Fruit fly (Drosophila melanogaster) whole organism, embryonic: Measurements from ENCODE around the gene CG13309.
A peak's percentile ranks its signal among the peaks of the same experiment; 100 is the strongest.

Source experiments
- CG10654 ChIP-seq: fragments of 200-800 bp; sonication (Bioruptor generic); optimal IDR thresholded peaks from 2 replicates; lab custom pipeline; 2016; ENCODE audit warnings: missing biosample characterization, missing genetic modification characterization
- CG10979 ChIP-seq: fragments of 200-800 bp; sonication (Bioruptor generic); optimal IDR thresholded peaks from 2 replicates; lab custom pipeline; 2018; ENCODE audit warnings: missing biosample characterization, mild to moderate bottlenecking, missing genetic modification characterization, moderate library complexity
- CG11085 ChIP-seq: fragments of 200-800 bp; sonication (Bioruptor generic); IDR thresholded peaks from 2 replicates; pipeline ENCODE4 v1.3.6; 2022; ENCODE audit warnings: missing biosample characterization, missing genetic modification characterization
- CG11247 ChIP-seq: fragments of 200-800 bp; sonication (Bioruptor generic); IDR thresholded peaks from 2 replicates; pipeline ENCODE4 v1.3.6; 2022; ENCODE audit warnings: missing biosample characterization, missing genetic modification characterization
- CG12155 ChIP-seq: fragments of 200-800 bp; sonication (Bioruptor generic); optimal IDR thresholded peaks from 3 replicates; lab custom pipeline; 2016; ENCODE audit warnings: missing biosample characterization, missing genetic modification characterization
- CG13894 ChIP-seq: fragments of 200-800 bp; sonication (Bioruptor generic); optimal IDR thresholded peaks from 3 replicates; lab custom pipeline; 2018; ENCODE audit warnings: missing biosample characterization, mild to moderate bottlenecking, missing genetic modification characterization, moderate library complexity
- CG14441 ChIP-seq: fragments of 200-800 bp; sonication (Bioruptor generic); IDR thresholded peaks from 2 replicates; pipeline ENCODE4 v1.3.6; 2022; ENCODE audit warnings: missing biosample characterization, missing genetic modification characterization
- CG15514 ChIP-seq: fragments of 200-800 bp; sonication (Bioruptor generic); optimal IDR thresholded peaks from 3 replicates; lab custom pipeline; 2017; ENCODE audit warnings: missing biosample characterization, missing genetic modification characterization, mild to moderate bottlenecking, moderate library complexity, missing genetic modification reagents
- CG15696 ChIP-seq: fragments of 200-800 bp; sonication (Bioruptor generic); optimal IDR thresholded peaks from 2 replicates; lab custom pipeline; 2019; ENCODE audit warnings: missing biosample characterization, mild to moderate bottlenecking, missing genetic modification characterization, moderate library complexity
- CG18262 ChIP-seq: fragments of 200-800 bp; optimal IDR thresholded peaks from 3 replicates; lab custom pipeline; 2019; ENCODE audit warnings: missing biosample characterization, mild to moderate bottlenecking, missing genetic modification characterization, moderate library complexity
- CG2120 ChIP-seq: fragments of 200-800 bp; sonication (Bioruptor generic); optimal IDR thresholded peaks from 3 replicates; lab custom pipeline; 2016; ENCODE audit warnings: missing biosample characterization, missing genetic modification characterization
- CG3065 ChIP-seq: fragments of 200-800 bp; sonication (Bioruptor generic); optimal IDR thresholded peaks from 2 replicates; lab custom pipeline; 2016; ENCODE audit warnings: missing biosample characterization, missing genetic modification characterization
- CG34224 ChIP-seq: fragments of 200-800 bp; sonication (Bioruptor generic); IDR thresholded peaks from 3 replicates; pipeline ENCODE4 v1.3.6; 2022; ENCODE audit warnings: missing biosample characterization, missing genetic modification characterization; ENCODE audit not compliant: partially characterized antibody
- CG7372 ChIP-seq: fragments of 200-800 bp; sonication (Bioruptor generic); IDR thresholded peaks from 2 replicates; pipeline ENCODE4 v1.3.6; 2022; ENCODE audit warnings: missing biosample characterization, missing genetic modification characterization
- CG9932 ChIP-seq: fragments of 200-800 bp; sonication (Bioruptor generic); IDR thresholded peaks from 2 replicates; pipeline ENCODE4 v1.3.6; 2022; ENCODE audit warnings: missing biosample characterization, missing genetic modification characterization
- CHES-1-like ChIP-seq: fragments of 200-800 bp; sonication (Bioruptor generic); optimal IDR thresholded peaks from 2 replicates; lab custom pipeline; 2016; ENCODE audit warnings: missing biosample characterization, missing genetic modification characterization
- Camta ChIP-seq: fragments of 200-800 bp; sonication (Bioruptor generic); optimal IDR thresholded peaks from 2 replicates; lab custom pipeline; 2016; ENCODE audit warnings: missing biosample characterization, missing genetic modification characterization
- CkIIα-i1 ChIP-seq: fragments of 200-800 bp; sonication (Bioruptor generic); IDR thresholded peaks from 2 replicates; pipeline ENCODE4 v1.3.6; 2022; ENCODE audit warnings: missing biosample characterization, missing genetic modification characterization
- Hmr ChIP-seq: fragments of 200-800 bp; sonication (Bioruptor generic); optimal IDR thresholded peaks from 3 replicates; lab custom pipeline; 2017; ENCODE audit warnings: mild to moderate bottlenecking, missing biosample characterization, missing genetic modification reagents, missing genetic modification characterization
- Nf-YC ChIP-seq: fragments of 200-800 bp; optimal IDR thresholded peaks from 3 replicates; lab custom pipeline; 2019; ENCODE audit warnings: missing biosample characterization, mild to moderate bottlenecking, missing genetic modification characterization, moderate library complexity
- Rfx ChIP-seq: fragments of 200-800 bp; sonication (Bioruptor generic); IDR thresholded peaks from 2 replicates; pipeline ENCODE4 v1.3.6; 2022; ENCODE audit warnings: missing biosample characterization, missing genetic modification characterization
- Xrp1 ChIP-seq: fragments of 200-800 bp; sonication (Bioruptor generic); IDR thresholded peaks from 2 replicates; pipeline ENCODE4 v1.3.6; 2022; ENCODE audit warnings: missing biosample characterization, missing genetic modification characterization
- bab2 ChIP-seq: fragments of 200-800 bp; sonication (Bioruptor generic); optimal IDR thresholded peaks from 2 replicates; lab custom pipeline; 2016; ENCODE audit warnings: missing biosample characterization, missing genetic modification characterization
- bowl ChIP-seq: fragments of 200-800 bp; sonication (Bioruptor generic); IDR thresholded peaks from 2 replicates; pipeline ENCODE4 v1.3.6; 2022; ENCODE audit warnings: missing biosample characterization, missing genetic modification characterization
- bsh ChIP-seq, 2 experiments: fragments of 200-800 bp; sonication (Bioruptor generic); optimal IDR thresholded peaks; 2 replicates each; lab custom pipeline; 2017 to 2018; ENCODE audit warnings: mild to moderate bottlenecking in 2 of 2, missing biosample characterization in 2 of 2, missing genetic modification characterization in 2 of 2, moderate library complexity in 1 of 2
- chif ChIP-seq, 2 experiments: fragments of 200-800 bp; sonication (Bioruptor generic); optimal IDR thresholded peaks; 3 replicates each; lab custom pipeline; 2016; ENCODE audit warnings: missing biosample characterization in 2 of 2, missing genetic modification characterization in 2 of 2
- dm ChIP-seq: fragments of 200-800 bp; sonication (Bioruptor generic); optimal IDR thresholded peaks from 3 replicates; lab custom pipeline; 2016; ENCODE audit warnings: missing biosample characterization, missing genetic modification characterization
- dmrt11E ChIP-seq: fragments of 200-800 bp; sonication (Bioruptor generic); optimal IDR thresholded peaks from 3 replicates; lab custom pipeline; 2018; ENCODE audit warnings: missing biosample characterization, mild to moderate bottlenecking, missing genetic modification characterization, moderate library complexity
- hb ChIP-seq: fragments of 200-800 bp; sonication (Bioruptor generic); IDR thresholded peaks from 3 replicates; pipeline ENCODE4 v1.3.6; 2022; ENCODE audit warnings: missing biosample characterization, missing genetic modification characterization; ENCODE audit not compliant: partially characterized antibody
- hkb ChIP-seq, 2 experiments: fragments of 200-800 bp in 1 of 2; fragments of >200 bp in 1 of 2; sonication (Bioruptor generic) in 1 of 2; IDR thresholded peaks in 1 of 2; optimal IDR thresholded peaks in 1 of 2; 2 replicates each; pipeline versions ENCODE4 v1.3.6 to Lab custom; 2017 to 2022; ENCODE audit warnings: missing biosample characterization in 1 of 2, missing genetic modification characterization in 1 of 2
- kni ChIP-seq: fragments of 200-800 bp; sonication (Bioruptor generic); optimal IDR thresholded peaks from 3 replicates; lab custom pipeline; 2017; ENCODE audit warnings: mild to moderate bottlenecking, missing biosample characterization, missing genetic modification reagents, missing genetic modification characterization
- nom ChIP-seq: fragments of 200-800 bp; sonication (Bioruptor generic); optimal IDR thresholded peaks from 2 replicates; lab custom pipeline; 2017; ENCODE audit warnings: missing biosample characterization, missing genetic modification characterization, mild to moderate bottlenecking, moderate library complexity, missing genetic modification reagents
- repo ChIP-seq: fragments of 200-800 bp; sonication (Bioruptor generic); optimal IDR thresholded peaks from 2 replicates; lab custom pipeline; 2016; ENCODE audit warnings: missing biosample characterization, missing genetic modification characterization
- rib ChIP-seq: fragments of 200-800 bp; sonication (Bioruptor generic); IDR thresholded peaks from 2 replicates; pipeline ENCODE4 v1.3.6; 2022; ENCODE audit warnings: missing biosample characterization, missing genetic modification characterization
- slou ChIP-seq: fragments of 200-800 bp; sonication (Bioruptor generic); optimal IDR thresholded peaks from 3 replicates; lab custom pipeline; 2016; ENCODE audit warnings: missing biosample characterization, missing genetic modification characterization
- ssp ChIP-seq: fragments of 200-800 bp; sonication (Bioruptor generic); IDR thresholded peaks from 2 replicates; pipeline ENCODE4 v1.3.6; 2022; ENCODE audit warnings: missing biosample characterization, missing genetic modification characterization
- stc ChIP-seq: fragments of 200-800 bp; sonication (Bioruptor generic); IDR thresholded peaks from 2 replicates; pipeline ENCODE4 v1.3.6; 2022; ENCODE audit warnings: missing biosample characterization, missing genetic modification characterization
- ttk ChIP-seq: fragments of 200-800 bp; sonication (Bioruptor generic); IDR thresholded peaks from 2 replicates; pipeline ENCODE4 v2.1.2; 2022; ENCODE audit warnings: missing biosample characterization, missing genetic modification characterization
- unc-4 ChIP-seq: fragments of 200-800 bp; sonication (Bioruptor generic); IDR thresholded peaks from 2 replicates; pipeline ENCODE4 v1.3.6; 2022; ENCODE audit warnings: missing biosample characterization, missing genetic modification characterization; ENCODE audit not compliant: partially characterized antibody
- wdn ChIP-seq: fragments of 200-800 bp; sonication (Bioruptor generic); IDR thresholded peaks from 2 replicates; pipeline ENCODE4 v1.3.6; 2022; ENCODE audit warnings: missing biosample characterization, missing genetic modification characterization
- yki ChIP-seq: fragments of >200 bp; optimal IDR thresholded peaks from 3 replicates; lab custom pipeline; 2018
- z ChIP-seq: fragments of 200-800 bp; sonication (Bioruptor generic); IDR thresholded peaks from 3 replicates; pipeline ENCODE4 v1.3.6; 2022; ENCODE audit warnings: missing biosample characterization, missing genetic modification characterization

CG13309 gene

dm6 chr3L:8827133-8827867 lies 17.1 kb downstream of the CG13309 start, which contains the start of gene dally (continued):
- TF ChIP-seq CG15514 (GFP tag; lab: Kevin White, UChicago) (peak; percentile 51), CG15696 (no peak), chif (GFP tag; optimal IDR thresholded peaks at IDR 0.05; lab: Kevin White, UChicago) (no peak), Hmr (GFP tag; lab: Kevin White, UChicago) (peak; percentile 50), bab2 (GFP tag; lab: Kevin White, UChicago) (no peak), CG10979 (tag; lab: Kevin White, UChicago) (peak; percentile 26), dmrt11E (tag; lab: Kevin White, UChicago) (no peak), unc-4 (GFP tag; lab: Robert Waterston, UW) (peak; percentile 42; the same call in 1 of the 2 replicates), hkb (optimal IDR thresholded peaks at IDR 0.05; lab: Kevin White, UChicago) (peak; percentile 57), hkb (GFP tag; IDR thresholded peaks at IDR 0.05; lab: Robert Waterston, UW) (peak; percentile 68), CkIIα-i1 (no peak), stc (GFP tag; lab: Robert Waterston, UW) (peak; percentile 34; the same call in 1 of the 2 replicates), rib (GFP tag; lab: Robert Waterston, UW) (peak; percentile 78; the same call in 1 of the 2 replicates), yki (lab: Kevin White, UChicago) (peak; percentile 64), CG34224 (GFP tag; lab: Robert Waterston, UW) (peak; percentile 61), bsh (GFP tag; optimal IDR thresholded peaks at IDR 0.05; lab: Kevin White, UChicago) (peak in 1 of 2 experiments; percentile 13), dm (GFP tag; lab: Kevin White, UChicago) (no peak), CG2120 (GFP tag; lab: Kevin White, UChicago) (peak; percentile 14), CHES-1-like (GFP tag; lab: Kevin White, UChicago) (peak; percentile 10), CG7372 (GFP tag; lab: Robert Waterston, UW) (peak; percentile 67; the same call in 1 of the 2 replicates), CG3065 (GFP tag; lab: Kevin White, UChicago) (no peak), nom (GFP tag; lab: Kevin White, UChicago) (peak; percentile 78), Xrp1 (GFP tag; lab: Robert Waterston, UW) (0 out of 2 replicates have a peak, but pooled peaks have one; percentile 19), CG14441 (GFP tag; lab: Robert Waterston, UW) (0 out of 2 replicates have a peak, but pooled peaks have one; percentile 6), hb (GFP tag; lab: Robert Waterston, UW) (peak; percentile 47; the same call in 1 of the 3 replicates), Rfx (GFP tag; lab: Robert Waterston, UW) (peak; percentile 55), wdn (GFP tag; lab: Robert Waterston, UW) (0 out of 2 replicates have a peak, but pooled peaks have one; percentile 22), CG13894 (tag; lab: Kevin White, UChicago) (peak; percentile 64), ttk (GFP tag; lab: Robert Waterston, UW) (peak; percentile 5; the same call in 1 of the 2 replicates), Nf-YC (tag; lab: Kevin White, UChicago) (peak; percentile 23), repo (GFP tag; lab: Kevin White, UChicago) (peak; percentile 37), CG11085 (0 out of 2 replicates have a peak, but pooled peaks have one; percentile 15), ssp (GFP tag; lab: Robert Waterston, UW) (no peak), z (GFP tag; lab: Robert Waterston, UW) (no peak), CG12155 (GFP tag; lab: Kevin White, UChicago) (no peak), CG10654 (GFP tag; lab: Kevin White, UChicago) (no peak), CG18262 (tag; lab: Kevin White, UChicago) (peak; percentile 19), kni (GFP tag; lab: Kevin White, UChicago) (peak; percentile 56), CG11247 (GFP tag; lab: Robert Waterston, UW) (peak; percentile 36; the same call in 1 of the 2 replicates), slou (no peak), Camta (GFP tag; lab: Kevin White, UChicago) (no peak), CG9932 (GFP tag; lab: Robert Waterston, UW) (peak; percentile 41), bowl (GFP tag; lab: Robert Waterston, UW) (peak; percentile 41; the same call in 1 of the 2 replicates)
- TF ChIP-seq, all 482 proteins: peak for 188
